Worm (Caenorhabditis elegans) whole organism, late embryonic: ENCODE results near the gene nlp-56.

Experiments used
- ceh-6 ChIP-seq: fragments of 200-800 bp; sonication (Bioruptor generic); optimal IDR thresholded peaks from 2 replicates; lab custom pipeline; 2018; ENCODE audit warnings: mild to moderate bottlenecking, missing genetic modification characterization, missing compliant biosample characterization
- hlh-15 ChIP-seq: sonication (generic microtip); optimal IDR thresholded peaks from 2 replicates; lab custom pipeline; 2016; ENCODE audit warnings: missing genetic modification characterization, missing compliant biosample characterization
- hlh-8 ChIP-seq: sonication (generic microtip); optimal IDR thresholded peaks from 2 replicates; lab custom pipeline; 2016; ENCODE audit warnings: missing genotype, missing genetic modification characterization, missing compliant biosample characterization
- pat-9 ChIP-seq: fragments of 200-800 bp; sonication (Bioruptor generic); optimal IDR thresholded peaks from 2 replicates; lab custom pipeline; 2018; ENCODE audit warnings: mild to moderate bottlenecking, missing genetic modification characterization, moderate library complexity, missing compliant biosample characterization
- pha-4 ChIP-seq: fragments of 150-350 bp; optimal IDR thresholded peaks from 2 replicates; lab custom pipeline; 2018; ENCODE audit warnings: missing biosample characterization, missing genetic modification reagents, missing genetic modification characterization
- tbx-2 ChIP-seq: sonication (generic microtip); optimal IDR thresholded peaks from 2 replicates; lab custom pipeline; 2016; ENCODE audit warnings: missing genetic modification characterization, missing compliant biosample characterization
- unc-86 ChIP-seq: sonication (generic microtip); optimal IDR thresholded peaks from 2 replicates; lab custom pipeline; 2016; ENCODE audit warnings: missing genetic modification characterization, missing compliant biosample characterization

ce11 chrIV:14763938-14764718 lies 20.4 kb downstream of the nlp-56 start:
- TF ChIP-seq tbx-2 (tag; lab: Kevin White, UChicago) (no peak), pha-4 (no peak), pat-9 (tag; lab: Kevin White, UChicago) (no peak), hlh-15 (tag; lab: Kevin White, UChicago) (no peak), unc-86 (tag; lab: Kevin White, UChicago) (no peak), ceh-6 (no peak), hlh-8 (no peak)
